Worm (Caenorhabditis elegans): ENCODE results near the gene C05B5.4.

C05B5.4 gene

DNA sequence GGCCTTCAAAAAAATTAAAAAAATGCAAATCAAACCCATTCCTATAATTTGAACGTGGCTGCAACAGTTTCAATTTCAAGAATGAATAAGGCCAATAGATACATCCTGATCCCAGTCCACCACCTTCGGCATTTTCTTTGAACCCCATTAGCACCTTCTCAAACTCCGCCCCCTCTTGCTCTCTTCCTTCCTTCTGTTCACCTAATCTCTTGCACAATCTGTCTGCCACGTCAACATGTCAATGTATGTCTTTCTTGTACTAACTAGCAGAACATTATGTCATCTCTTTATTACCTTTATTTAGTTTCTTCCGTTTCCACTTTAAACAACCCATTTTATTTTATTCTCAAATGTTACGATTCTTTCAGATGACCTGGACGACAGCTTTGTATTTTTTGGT, at the start of gene C05B5.4:
C05B5.4 (plus strand) TSS at position 351 of the 400 bp plus-strand sequence.
- TF ChIP-seq unc-62 (GFP tag; optimal IDR thresholded peaks at IDR 0.05 in 1 of 2) (peak in 1 of 2 experiments; percentile 53), unc-62 (tag; optimal IDR thresholded peaks at IDR 0.05) (no peak), fkh-10 (GFP tag; optimal IDR thresholded peaks at IDR 0.05) (no peak), php-3 (GFP tag; IDR thresholded peaks at IDR 0.05) (no peak), nhr-102 (tag; optimal IDR thresholded peaks at IDR 0.05) (no peak)

DNA sequence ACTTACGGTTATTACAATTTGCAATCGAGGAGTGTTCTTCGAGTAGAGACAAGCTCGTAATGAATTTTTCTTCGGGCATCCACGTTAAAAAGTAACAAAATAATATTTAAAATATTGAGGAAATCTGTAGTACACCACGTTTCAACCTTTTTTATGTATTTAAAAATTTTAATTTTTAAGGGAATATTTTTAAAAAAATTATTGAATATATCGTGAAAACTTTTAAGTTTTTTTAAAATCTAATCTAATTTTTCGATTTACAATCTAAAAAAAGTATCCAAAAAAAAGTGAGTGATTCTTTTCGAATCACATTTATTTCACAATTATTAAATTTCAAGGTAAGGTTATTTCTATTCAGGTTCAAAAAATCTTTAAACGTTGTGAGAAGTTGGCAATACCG, 49.0 kb upstream of the C05B5.4 start, which contains the start of gene gln-2:
gln-2 (minus strand) TSS at position 101 of the 400 bp plus-strand sequence.
- TF ChIP-seq dpl-1 (GFP tag; optimal IDR thresholded peaks at IDR 0.05) (no peak), mxl-3 (GFP tag; optimal IDR thresholded peaks at IDR 0.05) (no peak), nhr-11 (tag; optimal IDR thresholded peaks at IDR 0.05) (no peak), tra-1 (GFP tag; IDR thresholded peaks at IDR 0.05) (no peak), Y75B8A.6 (GFP tag; IDR thresholded peaks at IDR 0.05) (no peak)

DNA sequence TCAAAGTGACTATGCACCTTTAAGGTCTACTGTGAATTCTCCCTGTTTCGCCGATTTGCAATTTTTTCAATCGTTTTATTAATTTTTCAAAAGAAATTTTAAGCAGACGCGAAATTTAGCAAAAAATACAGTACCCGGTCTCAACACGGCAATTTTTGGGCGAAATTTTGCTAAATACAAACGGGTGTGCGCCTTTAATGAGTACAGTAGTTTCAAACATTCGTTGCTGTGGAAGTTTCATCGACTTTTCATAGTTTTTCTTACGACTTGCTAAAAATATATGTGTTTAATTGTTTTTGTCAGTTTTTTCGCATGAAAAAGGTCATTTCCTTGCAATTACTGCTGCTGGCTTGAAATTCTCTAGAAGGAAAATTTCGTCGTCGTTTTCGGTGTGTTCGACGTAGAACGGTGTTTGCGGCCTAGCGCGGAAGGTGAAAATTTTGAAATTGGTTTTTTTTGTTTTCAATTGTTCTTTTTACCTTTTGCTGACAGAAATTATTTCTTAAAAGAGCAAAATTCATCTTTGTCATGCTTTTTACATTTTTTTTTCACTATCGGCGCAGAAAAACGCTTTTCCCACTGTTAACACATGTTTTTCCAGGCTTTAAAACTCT, 46.8 kb upstream of the C05B5.4 start, which contains the start of gene K03H1.7:
K03H1.7 (plus strand) TSS at position 600 of the 614 bp plus-strand sequence.
- no peak for TF ChIP-seq spr-1 (tag; optimal IDR thresholded peaks at IDR 0.05)
- no peak for TF ChIP-seq ceh-20 (GFP tag; IDR thresholded peaks at IDR 0.05)
- peak; percentile 23 for TF ChIP-seq mes-2 (tag; optimal IDR thresholded peaks at IDR 0.05; ENCODE audit: poor library complexity, severe bottlenecking)
- peak; percentile 59 for TF ChIP-seq dpl-1 (GFP tag; optimal IDR thresholded peaks at IDR 0.05)
- no peak for TF ChIP-seq egl-27 (tag; optimal IDR thresholded peaks at IDR 0.05)
- peak; percentile 5 for TF ChIP-seq aha-1 (tag)

DNA sequence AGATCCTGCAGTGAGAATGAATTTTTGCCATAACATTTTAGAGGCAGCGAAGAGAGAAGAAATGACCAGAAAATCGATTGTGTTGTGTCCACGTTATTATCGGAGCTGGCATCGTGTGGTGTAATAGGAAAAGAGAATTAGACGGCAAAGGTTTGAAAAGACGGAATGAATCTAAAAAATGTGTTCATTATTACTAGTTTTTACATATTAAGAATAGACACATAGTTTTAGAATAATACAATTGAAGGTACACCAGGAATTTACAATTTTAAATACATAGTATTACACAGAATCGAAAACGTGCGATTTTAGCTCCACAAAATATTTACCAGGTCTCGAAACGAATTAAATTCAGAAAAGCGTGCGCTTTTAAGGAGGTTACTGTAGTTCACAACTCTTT, 43.4 kb upstream of the C05B5.4 start, which contains the start of gene K03H1.13:
K03H1.13 (minus strand) TSS at position 101 of the 400 bp plus-strand sequence.
- TF ChIP-seq lir-3 (tag; optimal IDR thresholded peaks at IDR 0.05) (no peak), lin-38 (GFP tag; IDR thresholded peaks at IDR 0.05) (no peak), gei-8 (GFP tag; optimal IDR thresholded peaks at IDR 0.05) (no peak), hlh-11 (tag; optimal IDR thresholded peaks at IDR 0.05) (no peak), Y48G9A.11 (GFP tag; IDR thresholded peaks at IDR 0.05) (no peak), dmd-6 (GFP tag; IDR thresholded peaks at IDR 0.05) (no peak), attf-4 (tag; optimal IDR thresholded peaks at IDR 0.05) (no peak), F49E8.2 (tag; optimal IDR thresholded peaks at IDR 0.05; ENCODE audit: borderline replicate concordance) (no peak), lim-7 (GFP tag; IDR thresholded peaks at IDR 0.05) (no peak), ceh-28 (tag; optimal IDR thresholded peaks at IDR 0.05) (no peak), nhr-28 (tag; optimal IDR thresholded peaks at IDR 0.05) (no peak), daf-12 (tag; optimal IDR thresholded peaks at IDR 0.05) (no peak), lin-15B (tag; optimal IDR thresholded peaks at IDR 0.05) (no peak), aha-1 (tag) (no peak), egl-43 (GFP tag; IDR thresholded peaks at IDR 0.05) (no peak), T26A8.4 (GFP tag; IDR thresholded peaks at IDR 0.05) (no peak), mes-2 (tag; optimal IDR thresholded peaks at IDR 0.05; ENCODE audit: poor library complexity, severe bottlenecking) (no peak), dmd-9 (GFP tag; IDR thresholded peaks at IDR 0.05) (no peak), Y105C5A.15 (GFP tag; IDR thresholded peaks at IDR 0.05) (no peak)

DNA sequence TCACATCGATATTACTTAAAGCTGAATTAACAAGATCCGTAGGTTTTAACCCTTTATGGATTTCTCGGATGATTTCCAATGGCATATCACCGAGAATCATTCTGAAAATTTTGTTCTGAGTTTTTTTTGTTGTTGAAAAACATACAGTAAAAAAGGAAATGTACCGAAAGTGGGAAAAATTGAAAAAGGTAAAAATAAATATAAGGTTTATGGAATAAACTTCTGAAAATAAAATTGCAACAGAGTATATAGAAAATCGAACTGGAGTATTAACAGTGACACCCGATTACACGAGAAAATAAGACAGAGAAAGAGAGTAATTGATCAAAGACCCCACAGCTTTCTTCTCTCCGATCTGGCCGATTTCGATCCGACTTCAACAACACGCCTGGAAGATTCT, 41.8 kb upstream of the C05B5.4 start, which contains the start of gene K03H1.11:
K03H1.11 (minus strand) TSS at position 101 of the 400 bp plus-strand sequence.
- TF ChIP-seq unc-62 (GFP tag; optimal IDR thresholded peaks at IDR 0.05 in 1 of 2) (peak in 1 of 2 experiments; percentile 31), unc-62 (tag; optimal IDR thresholded peaks at IDR 0.05) (no peak), ztf-11 (tag; optimal IDR thresholded peaks at IDR 0.05) (no peak)
